Worm (Caenorhabditis elegans): Measurements from ENCODE around the gene cnc-10.

The cnc-10 gene

DNA sequence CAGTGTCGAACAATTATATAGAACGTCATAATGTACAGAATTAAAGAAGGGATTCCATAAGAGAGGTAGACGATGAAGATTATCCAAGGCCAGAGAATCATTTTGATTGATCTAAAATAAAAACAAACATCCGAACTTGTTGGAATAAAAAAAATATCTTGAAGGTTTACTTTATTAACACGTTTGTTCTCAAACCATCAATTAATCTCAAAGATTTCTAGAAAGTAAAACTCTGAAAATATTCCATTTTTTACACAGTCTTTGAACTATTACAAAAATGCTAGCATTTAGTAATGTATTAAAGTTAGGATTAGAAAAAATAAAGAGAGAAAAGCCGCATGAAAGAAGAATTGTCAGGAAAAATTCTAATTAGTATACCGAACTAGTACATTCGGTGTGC, 18.6 kb upstream of the cnc-10 start, which contains the start of gene srg-40:
TSS of gene srg-40 (minus strand) at position 101 of the 400 bp plus-strand sequence.
- no peak for TF ChIP-seq ama-1 (optimal IDR thresholded peaks at IDR 0.05)
- TF ChIP-seq tbx-11 (GFP tag; IDR thresholded peaks at IDR 0.05), result no peak
- no peak for TF ChIP-seq F13C5.2 (tag; optimal IDR thresholded peaks at IDR 0.05)
- TF ChIP-seq sea-1 (GFP tag; conservative IDR thresholded peaks at IDR 0.05), result no peak
- TF ChIP-seq hmbx-1 (tag; optimal IDR thresholded peaks at IDR 0.05), result no peak
- TF ChIP-seq flt-1 (GFP tag; IDR thresholded peaks at IDR 0.05), result no peak
- no peak for TF ChIP-seq ceh-13 (GFP tag; optimal IDR thresholded peaks at IDR 0.05)
- TF ChIP-seq hmg-4 (GFP tag; optimal IDR thresholded peaks at IDR 0.05), result no peak
- TF ChIP-seq pes-1 (GFP tag; IDR thresholded peaks at IDR 0.05), result no peak
- TF ChIP-seq tbx-37 (GFP tag; conservative IDR thresholded peaks at IDR 0.05), result no peak
- no peak for TF ChIP-seq tra-4 (tag; optimal IDR thresholded peaks at IDR 0.05)
- no peak for TF ChIP-seq hnd-1 (tag; optimal IDR thresholded peaks at IDR 0.05)
- TF ChIP-seq aly-1 (tag; optimal IDR thresholded peaks at IDR 0.05), result no peak
- TF ChIP-seq B0310.2 (tag; optimal IDR thresholded peaks at IDR 0.05), result no peak
- no peak for TF ChIP-seq scrt-1 (GFP tag; IDR thresholded peaks at IDR 0.05)
- TF ChIP-seq ceh-36 (tag; optimal IDR thresholded peaks at IDR 0.05), result no peak

DNA sequence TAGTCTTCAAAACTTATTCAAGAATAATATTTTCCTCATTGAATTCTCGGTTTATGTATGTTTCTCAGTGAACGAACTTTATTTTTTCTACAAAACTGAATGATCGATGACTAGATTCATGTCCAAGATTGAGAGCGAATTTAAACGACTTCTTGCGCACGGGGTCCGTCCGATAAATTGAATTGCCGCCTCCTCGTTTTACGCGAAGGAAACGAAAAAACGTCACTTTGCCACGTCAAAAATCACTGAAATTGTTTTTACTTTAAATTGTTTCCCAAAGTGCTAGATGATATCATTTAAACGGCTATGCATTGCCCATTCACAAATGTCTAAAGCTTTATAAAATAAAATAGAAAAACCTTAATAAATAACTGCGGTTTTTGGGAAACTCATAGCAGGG, 15.3 kb upstream of the cnc-10 start:
- TF ChIP-seq pes-1 (GFP tag; IDR thresholded peaks at IDR 0.05), result no peak

DNA sequence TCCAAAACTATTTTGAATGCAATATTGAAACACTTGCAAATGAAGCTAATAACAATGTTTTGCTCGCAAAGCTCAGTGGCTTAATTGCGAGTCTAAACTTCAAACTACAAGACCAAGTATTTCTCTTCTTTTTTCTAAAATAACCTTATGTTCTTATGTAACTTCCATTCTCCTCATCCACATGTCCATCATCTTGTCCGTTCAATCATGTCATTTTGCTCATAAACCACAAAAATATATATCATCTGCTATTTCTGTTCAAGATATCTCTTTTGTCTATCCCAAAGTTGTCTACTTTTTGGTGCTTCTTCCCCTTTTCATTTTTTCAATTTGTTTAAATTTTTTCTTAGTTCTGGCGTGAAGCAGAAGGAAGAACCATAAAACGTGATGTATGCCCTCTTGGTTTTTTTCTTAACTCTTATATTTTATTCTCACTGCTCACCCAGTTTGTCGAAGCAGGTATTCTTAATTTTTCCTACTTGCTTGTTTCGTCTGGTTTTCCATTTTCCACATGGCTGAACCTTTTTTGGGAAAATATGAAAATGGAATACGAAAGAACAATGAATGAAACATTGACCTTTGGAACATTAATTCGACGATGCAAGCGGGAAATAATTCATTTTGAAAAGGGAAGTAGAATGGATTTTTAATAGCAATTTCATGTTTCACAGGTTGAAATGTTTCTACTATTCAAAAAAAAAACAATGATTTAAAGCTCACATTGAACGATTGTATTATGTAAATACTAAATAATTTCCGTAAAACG, 12.3 kb upstream of the cnc-10 start:
- no peak for TF ChIP-seq pes-1 (GFP tag; IDR thresholded peaks at IDR 0.05)
- no peak for TF ChIP-seq scrt-1 (GFP tag; IDR thresholded peaks at IDR 0.05)

DNA sequence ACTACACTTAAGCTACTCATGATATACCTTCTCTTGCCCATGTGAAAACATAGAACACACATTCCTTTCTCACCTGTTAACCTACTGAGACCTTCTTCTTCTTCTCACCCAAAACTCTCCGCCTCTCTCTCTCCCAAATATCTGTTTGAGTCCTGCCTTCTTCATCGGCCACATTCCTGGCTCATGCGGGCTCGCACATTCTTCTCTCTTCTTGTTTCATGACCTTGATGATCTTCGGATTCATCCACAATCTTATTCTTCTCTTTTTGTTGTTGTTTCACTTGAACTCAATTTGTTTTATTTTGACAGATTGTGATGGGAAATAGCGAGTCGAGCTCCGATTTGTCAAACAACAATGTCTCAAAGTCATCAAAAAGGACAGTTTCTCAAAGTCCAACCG, 11.1 kb upstream of the cnc-10 start, which contains the start of gene T19C4.5:
TSS of gene T19C4.5 (plus strand) at position 308 of the 400 bp plus-strand sequence.
- no peak for TF ChIP-seq ets-7 (tag; optimal IDR thresholded peaks at IDR 0.05)
- no peak for TF ChIP-seq hnd-1 (tag; optimal IDR thresholded peaks at IDR 0.05)
- no peak for TF ChIP-seq flt-1 (GFP tag; IDR thresholded peaks at IDR 0.05)
- TF ChIP-seq hmbx-1 (tag; optimal IDR thresholded peaks at IDR 0.05), result no peak
- no peak for TF ChIP-seq ceh-13 (GFP tag; optimal IDR thresholded peaks at IDR 0.05)
- TF ChIP-seq tbx-11 (GFP tag; IDR thresholded peaks at IDR 0.05), result no peak
- no peak for TF ChIP-seq B0310.2 (tag; optimal IDR thresholded peaks at IDR 0.05)
- no peak for TF ChIP-seq sea-1 (GFP tag; conservative IDR thresholded peaks at IDR 0.05)
- TF ChIP-seq F13C5.2 (tag; optimal IDR thresholded peaks at IDR 0.05), result no peak

DNA sequence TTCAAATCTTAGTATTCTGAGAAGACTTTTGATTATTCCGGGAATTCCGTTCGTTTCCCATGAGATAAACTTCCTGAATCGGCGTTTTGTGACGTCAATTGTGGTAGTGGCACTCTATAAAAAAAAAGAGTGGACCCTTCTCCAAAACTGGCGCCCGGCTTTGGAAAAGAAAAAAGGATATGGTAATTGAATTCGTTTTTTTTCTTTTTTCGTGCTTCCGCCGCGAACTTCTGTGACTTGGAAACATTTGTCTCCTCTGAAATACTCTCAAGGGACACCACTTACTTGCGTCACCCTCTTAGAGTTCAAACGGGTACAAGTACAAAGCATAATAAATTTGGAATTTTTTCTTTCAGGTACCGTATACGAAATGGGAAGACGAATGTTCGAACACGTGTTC, 10.4 kb upstream of the cnc-10 start:
- no peak for TF ChIP-seq tra-4 (tag; optimal IDR thresholded peaks at IDR 0.05)
- no peak for TF ChIP-seq tbx-37 (GFP tag; conservative IDR thresholded peaks at IDR 0.05)
- TF ChIP-seq scrt-1 (GFP tag; IDR thresholded peaks at IDR 0.05), result no peak
- no peak for TF ChIP-seq pes-1 (GFP tag; IDR thresholded peaks at IDR 0.05)
- TF ChIP-seq ceh-13 (GFP tag; optimal IDR thresholded peaks at IDR 0.05), result no peak
- TF ChIP-seq tbx-11 (GFP tag; IDR thresholded peaks at IDR 0.05), result no peak
- TF ChIP-seq hmbx-1 (tag; optimal IDR thresholded peaks at IDR 0.05), result no peak
- no peak for TF ChIP-seq flt-1 (GFP tag; IDR thresholded peaks at IDR 0.05)
- TF ChIP-seq hnd-1 (tag; optimal IDR thresholded peaks at IDR 0.05), result no peak
- no peak for TF ChIP-seq hmg-4 (GFP tag; optimal IDR thresholded peaks at IDR 0.05)
- no peak for TF ChIP-seq ama-1 (optimal IDR thresholded peaks at IDR 0.05)
- no peak for TF ChIP-seq F13C5.2 (tag; optimal IDR thresholded peaks at IDR 0.05)
- no peak for TF ChIP-seq sea-1 (GFP tag; conservative IDR thresholded peaks at IDR 0.05)
- TF ChIP-seq ceh-36 (tag; optimal IDR thresholded peaks at IDR 0.05), result no peak

DNA sequence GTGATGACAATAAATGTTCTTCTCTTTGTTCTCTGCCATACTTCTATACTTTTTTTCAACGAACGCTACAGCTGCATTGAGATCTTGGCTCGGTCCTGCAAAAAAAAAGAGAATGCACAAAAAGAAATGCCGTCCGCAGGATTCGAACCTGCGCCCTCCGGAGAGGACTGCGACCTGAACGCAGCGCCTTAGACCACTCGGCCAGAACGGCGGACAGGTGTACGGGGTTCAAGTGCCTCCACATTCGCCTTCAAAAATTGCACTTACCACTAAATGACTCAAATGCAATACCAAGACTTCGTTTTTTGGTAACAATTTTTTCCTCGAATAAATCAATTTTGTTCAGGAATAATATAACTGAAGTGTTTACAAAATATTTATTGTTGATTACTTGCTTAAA, 8.4 kb upstream of the cnc-10 start:
- TF ChIP-seq hnd-1 (tag; optimal IDR thresholded peaks at IDR 0.05) (no peak), sea-1 (GFP tag; conservative IDR thresholded peaks at IDR 0.05) (no peak), hmg-4 (GFP tag; optimal IDR thresholded peaks at IDR 0.05) (no peak), ceh-36 (tag; optimal IDR thresholded peaks at IDR 0.05) (no peak), tbx-11 (GFP tag; IDR thresholded peaks at IDR 0.05) (no peak), ets-7 (tag; optimal IDR thresholded peaks at IDR 0.05) (no peak), scrt-1 (GFP tag; IDR thresholded peaks at IDR 0.05) (no peak), pes-1 (GFP tag; IDR thresholded peaks at IDR 0.05) (no peak; the same call in 1 of the 2 replicates), tra-4 (tag; optimal IDR thresholded peaks at IDR 0.05) (no peak), flt-1 (GFP tag; IDR thresholded peaks at IDR 0.05) (no peak), tbx-37 (GFP tag; conservative IDR thresholded peaks at IDR 0.05) (no peak), ceh-13 (GFP tag; optimal IDR thresholded peaks at IDR 0.05) (no peak), aly-1 (tag; optimal IDR thresholded peaks at IDR 0.05) (no peak), B0310.2 (tag; optimal IDR thresholded peaks at IDR 0.05) (no peak), F13C5.2 (tag; optimal IDR thresholded peaks at IDR 0.05) (no peak), hmbx-1 (tag; optimal IDR thresholded peaks at IDR 0.05) (no peak), ama-1 (optimal IDR thresholded peaks at IDR 0.05) (no peak)

DNA sequence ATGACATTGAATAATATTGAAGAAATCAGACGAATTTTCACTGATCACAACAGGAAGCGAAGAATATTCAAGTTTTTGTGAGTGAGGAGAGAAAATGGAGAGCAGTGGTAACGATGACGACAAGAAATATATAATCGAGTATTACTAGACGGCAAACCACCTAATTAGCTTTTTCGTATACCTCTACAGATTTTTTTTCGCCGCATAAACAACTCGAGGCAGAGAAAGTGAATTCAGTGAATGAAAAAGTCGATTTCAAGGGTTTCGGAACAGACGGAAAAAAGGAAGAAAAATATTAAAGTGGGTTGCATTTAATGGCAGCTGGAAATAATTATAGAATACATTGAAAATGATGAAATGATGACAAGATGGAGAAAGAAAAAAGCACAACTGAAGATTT, 5.4 kb upstream of the cnc-10 start, which contains the start of gene gpa-1:
TSS of gene gpa-1 (minus strand) at position 101 of the 400 bp plus-strand sequence.
- TF ChIP-seq ceh-36 (tag; optimal IDR thresholded peaks at IDR 0.05), result no peak
- no peak for TF ChIP-seq tbx-37 (GFP tag; conservative IDR thresholded peaks at IDR 0.05)
- TF ChIP-seq F13C5.2 (tag; optimal IDR thresholded peaks at IDR 0.05), result no peak
- no peak for TF ChIP-seq ama-1 (optimal IDR thresholded peaks at IDR 0.05)
- no peak for TF ChIP-seq B0310.2 (tag; optimal IDR thresholded peaks at IDR 0.05)
- no peak for TF ChIP-seq hnd-1 (tag; optimal IDR thresholded peaks at IDR 0.05)
- TF ChIP-seq ceh-13 (GFP tag; optimal IDR thresholded peaks at IDR 0.05), result no peak

DNA sequence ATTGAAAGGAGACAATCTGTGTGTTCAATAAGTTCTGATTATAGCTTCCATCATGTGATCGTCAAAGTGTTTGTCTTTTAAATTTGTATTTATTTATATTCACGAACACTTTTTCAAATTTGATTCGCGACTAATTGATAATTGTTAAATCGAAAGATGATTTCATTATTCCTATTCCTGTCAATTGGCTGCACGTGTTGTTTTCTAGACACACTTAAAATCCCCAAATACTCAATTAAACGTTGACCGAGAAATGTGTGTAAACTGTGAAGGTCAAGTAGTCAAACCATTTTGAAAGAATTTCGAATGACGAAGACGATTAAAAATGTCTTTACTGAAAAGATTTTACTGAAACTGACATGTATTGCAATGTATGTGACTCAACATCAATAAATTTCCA, 2.1 kb upstream of the cnc-10 start:
- TF ChIP-seq ama-1 (optimal IDR thresholded peaks at IDR 0.05) (no peak), tbx-11 (GFP tag; IDR thresholded peaks at IDR 0.05) (no peak), hmg-4 (GFP tag; optimal IDR thresholded peaks at IDR 0.05) (no peak), F13C5.2 (tag; optimal IDR thresholded peaks at IDR 0.05) (no peak), ets-7 (tag; optimal IDR thresholded peaks at IDR 0.05) (no peak), hmbx-1 (tag; optimal IDR thresholded peaks at IDR 0.05) (no peak), ceh-13 (GFP tag; optimal IDR thresholded peaks at IDR 0.05) (no peak), tra-4 (tag; optimal IDR thresholded peaks at IDR 0.05) (no peak)
